Worm (Caenorhabditis elegans) whole organism, young adult: ENCODE measurements around the gene C33A12.3.

Experiments used
- B0336.3 ChIP-seq: fragments of 200-800 bp; sonication (Bioruptor generic); IDR thresholded peaks from 2 replicates; pipeline ENCODE4 v1.3.6; 2022; ENCODE audit warnings: missing genetic modification characterization, missing compliant biosample characterization
- F23B12.7 ChIP-seq: sonication (generic microtip); optimal IDR thresholded peaks from 2 replicates; lab custom pipeline; 2017; ENCODE audit warnings: missing genetic modification characterization, mild to moderate bottlenecking, missing compliant biosample characterization, antibody characterized with exemption, moderate library complexity; ENCODE audit not compliant: insufficient read depth
- F33H1.4 ChIP-seq: fragments of 200-800 bp; sonication (Bioruptor generic); IDR thresholded peaks from 2 replicates; pipeline ENCODE4 v1.3.6; 2022; ENCODE audit warnings: missing genetic modification reagents, missing genetic modification characterization, missing compliant biosample characterization
- F57C9.4 ChIP-seq: sonication (generic microtip); optimal IDR thresholded peaks from 2 replicates; lab custom pipeline; 2017; ENCODE audit warnings: mild to moderate bottlenecking, missing genetic modification characterization, missing compliant biosample characterization
- T07F8.4 ChIP-seq: sonication (generic microtip); optimal IDR thresholded peaks from 2 replicates; lab custom pipeline; 2016; ENCODE audit warnings: mild to moderate bottlenecking, missing genetic modification characterization, moderate library complexity, missing compliant biosample characterization
- Y79H2A.3 ChIP-seq: fragments of 200-800 bp; sonication (Bioruptor generic); conservative IDR thresholded peaks from 2 replicates; pipeline ENCODE4 v1.3.6; 2022; ENCODE audit warnings: missing genetic modification reagents, missing genetic modification characterization, missing compliant biosample characterization
- ZK185.1 ChIP-seq: sonication (generic microtip); optimal IDR thresholded peaks from 2 replicates; lab custom pipeline; 2016; ENCODE audit warnings: mild to moderate bottlenecking, missing genetic modification characterization, missing compliant biosample characterization; ENCODE audit not compliant: poor library complexity, severe bottlenecking
- akir-1 ChIP-seq: fragments of 200-800 bp; sonication (Bioruptor generic); optimal IDR thresholded peaks from 2 replicates; lab custom pipeline; 2018; ENCODE audit warnings: mild to moderate bottlenecking, missing genetic modification characterization, moderate library complexity, missing compliant biosample characterization
- atf-7 ChIP-seq: sonication (generic microtip); optimal IDR thresholded peaks from 2 replicates; lab custom pipeline; 2017; ENCODE audit warnings: mild to moderate bottlenecking, missing genetic modification characterization, missing compliant biosample characterization
- athp-1 ChIP-seq: sonication (generic microtip); optimal IDR thresholded peaks from 2 replicates; lab custom pipeline; 2017; ENCODE audit warnings: mild to moderate bottlenecking, missing genetic modification characterization, missing compliant biosample characterization
- attf-5 ChIP-seq: fragments of 200-800 bp; sonication (Bioruptor generic); optimal IDR thresholded peaks from 2 replicates; lab custom pipeline; 2018; ENCODE audit warnings: mild to moderate bottlenecking, missing genetic modification characterization, missing compliant biosample characterization
- attf-6 ChIP-seq: fragments of 200-800 bp; sonication (Bioruptor generic); IDR thresholded peaks from 2 replicates; pipeline ENCODE4 v1.3.6; 2022; ENCODE audit warnings: missing genetic modification reagents, missing genetic modification characterization, missing compliant biosample characterization
- cebp-1 ChIP-seq, 2 experiments: fragments of 200-800 bp in 1 of 2; sonication (Bioruptor generic) in 1 of 2; sonication (generic microtip) in 1 of 2; IDR thresholded peaks in 1 of 2; optimal IDR thresholded peaks in 1 of 2; 2 replicates each; pipeline versions ENCODE4 v1.3.6 to Lab custom; 2017 to 2022; ENCODE audit warnings: missing compliant biosample characterization in 2 of 2, missing genetic modification characterization in 2 of 2, mild to moderate bottlenecking in 1 of 2, missing genetic modification reagents in 1 of 2, moderate library complexity in 1 of 2
- cebp-2 ChIP-seq: fragments of 200-800 bp; sonication (Bioruptor generic); IDR thresholded peaks from 2 replicates; pipeline ENCODE4 v1.3.6; 2022; ENCODE audit warnings: missing genetic modification characterization, missing compliant biosample characterization
- ceh-58 ChIP-seq: fragments of 200-800 bp; sonication (Bioruptor generic); IDR thresholded peaks from 2 replicates; pipeline ENCODE4 v1.3.6; 2022; ENCODE audit warnings: missing genetic modification characterization, missing compliant biosample characterization
- ceh-91 ChIP-seq: fragments of 200-800 bp; sonication (Bioruptor generic); IDR thresholded peaks from 2 replicates; pipeline ENCODE4 v1.3.6; 2022; ENCODE audit warnings: missing genetic modification reagents, missing genetic modification characterization, missing compliant biosample characterization
- dox-1 ChIP-seq: fragments of 200-800 bp; sonication (Bioruptor generic); IDR thresholded peaks from 2 replicates; pipeline ENCODE4 v1.3.6; 2022; ENCODE audit warnings: missing genetic modification reagents, missing genetic modification characterization, missing compliant biosample characterization
- dpff-1 ChIP-seq: sonication (generic microtip); optimal IDR thresholded peaks from 2 replicates; lab custom pipeline; 2017; ENCODE audit warnings: mild to moderate bottlenecking, missing genetic modification characterization, missing compliant biosample characterization
- dpl-1 ChIP-seq: fragments of 150-350 bp; optimal IDR thresholded peaks from 2 replicates; lab custom pipeline; 2014; ENCODE audit warnings: missing biosample characterization, missing genetic modification reagents, missing genetic modification characterization
- egrh-3 ChIP-seq: fragments of 200-800 bp; sonication (Bioruptor generic); IDR thresholded peaks from 2 replicates; pipeline ENCODE4 v1.3.6; 2022; ENCODE audit warnings: missing genetic modification reagents, missing genetic modification characterization, missing compliant biosample characterization
- ekl-4 ChIP-seq: fragments of 200-800 bp; sonication (Bioruptor generic); IDR thresholded peaks from 2 replicates; pipeline ENCODE4 v1.3.6; 2022; ENCODE audit warnings: missing genetic modification reagents, missing genetic modification characterization, missing compliant biosample characterization
- hlh-12 ChIP-seq: sonication (generic microtip); optimal IDR thresholded peaks from 2 replicates; lab custom pipeline; 2016; ENCODE audit warnings: missing genetic modification characterization, missing compliant biosample characterization
- hmg-1.2 ChIP-seq: fragments of 200-800 bp; sonication (Bioruptor generic); IDR thresholded peaks from 2 replicates; pipeline ENCODE4 v1.3.6; 2022; ENCODE audit warnings: missing genetic modification reagents, missing genetic modification characterization, missing compliant biosample characterization
- hrde-1 ChIP-seq: sonication (generic microtip); optimal IDR thresholded peaks from 2 replicates; lab custom pipeline; 2016; ENCODE audit warnings: missing genetic modification characterization, mild to moderate bottlenecking, missing compliant biosample characterization, moderate library complexity, missing genotype, missing genetic modification reagents, borderline replicate concordance
- lsl-1 ChIP-seq: fragments of 200-800 bp; sonication (Bioruptor generic); optimal IDR thresholded peaks from 2 replicates; lab custom pipeline; 2018; ENCODE audit warnings: mild to moderate bottlenecking, missing genetic modification characterization, moderate library complexity, missing compliant biosample characterization
- madf-10 ChIP-seq: sonication (generic microtip); optimal IDR thresholded peaks from 2 replicates; lab custom pipeline; 2016; ENCODE audit warnings: mild to moderate bottlenecking, missing genetic modification characterization, missing compliant biosample characterization
- madf-3 ChIP-seq: fragments of 200-800 bp; sonication (Bioruptor generic); IDR thresholded peaks from 2 replicates; pipeline ENCODE4 v1.3.6; 2022; ENCODE audit warnings: missing genetic modification reagents, missing genetic modification characterization, missing compliant biosample characterization
- madf-8 ChIP-seq: fragments of 200-800 bp; sonication (Bioruptor generic); conservative IDR thresholded peaks from 2 replicates; pipeline ENCODE4 v1.3.6; 2022; ENCODE audit warnings: missing genetic modification reagents, missing genetic modification characterization, missing compliant biosample characterization
- mel-28 ChIP-seq: sonication (generic microtip); optimal IDR thresholded peaks from 2 replicates; lab custom pipeline; 2016; ENCODE audit warnings: borderline replicate concordance, mild to moderate bottlenecking, missing genetic modification characterization, missing compliant biosample characterization
- pbrm-1 ChIP-seq: fragments of 200-800 bp; sonication (Bioruptor generic); IDR thresholded peaks from 2 replicates; pipeline ENCODE4 v1.3.6; 2022; ENCODE audit warnings: missing genetic modification reagents, missing genetic modification characterization, missing compliant biosample characterization
- rcor-1 ChIP-seq: fragments of 200-800 bp; sonication (Bioruptor generic); IDR thresholded peaks from 2 replicates; pipeline ENCODE4 v1.3.6; 2022; ENCODE audit warnings: missing genetic modification reagents, missing genetic modification characterization, missing compliant biosample characterization
- sdz-38 ChIP-seq: sonication (generic microtip); optimal IDR thresholded peaks from 2 replicates; lab custom pipeline; 2016; ENCODE audit warnings: missing genotype, missing genetic modification characterization, missing compliant biosample characterization
- sea-2 ChIP-seq: fragments of 200-800 bp; sonication (Bioruptor generic); IDR thresholded peaks from 2 replicates; pipeline ENCODE4 v1.3.6; 2022; ENCODE audit warnings: missing genetic modification characterization, missing compliant biosample characterization
- snpc-1.1 ChIP-seq: sonication (generic microtip); optimal IDR thresholded peaks from 2 replicates; lab custom pipeline; 2017; ENCODE audit warnings: missing genetic modification characterization, mild to moderate bottlenecking, missing compliant biosample characterization, antibody characterized with exemption, moderate library complexity, missing genotype, missing genetic modification reagents; ENCODE audit not compliant: insufficient read depth
- snpc-1.3 ChIP-seq: sonication (generic microtip); optimal IDR thresholded peaks from 2 replicates; lab custom pipeline; 2017; ENCODE audit warnings: missing genetic modification characterization, mild to moderate bottlenecking, missing compliant biosample characterization, antibody characterized with exemption, moderate library complexity, missing genotype, missing genetic modification reagents; ENCODE audit not compliant: insufficient read depth
- snpc-3.4 ChIP-seq: sonication (generic microtip); optimal IDR thresholded peaks from 2 replicates; lab custom pipeline; 2017; ENCODE audit warnings: missing genetic modification characterization, mild to moderate bottlenecking, missing compliant biosample characterization, antibody characterized with exemption, moderate library complexity, missing genotype, missing genetic modification reagents
- snpc-4 ChIP-seq, 5 experiments: fragments of 150-350 bp in 1 of 5; sonication (generic microtip) in 4 of 5; optimal IDR thresholded peaks; 2 replicates each; lab custom pipeline; 2014 to 2018; ENCODE audit warnings: missing genetic modification characterization in 5 of 5, missing biosample characterization in 3 of 5, antibody characterized with exemption in 2 of 5, mild to moderate bottlenecking in 2 of 5, missing compliant biosample characterization in 2 of 5, missing genotype in 2 of 5, moderate library complexity in 2 of 5, missing genetic modification reagents in 1 of 5
- sptf-2 ChIP-seq: fragments of 200-800 bp; sonication (Bioruptor generic); optimal IDR thresholded peaks from 2 replicates; lab custom pipeline; 2018; ENCODE audit warnings: mild to moderate bottlenecking, missing genetic modification characterization, missing compliant biosample characterization
- tbp1 ChIP-seq: fragments of 200-800 bp; sonication (Bioruptor generic); optimal IDR thresholded peaks from 2 replicates; lab custom pipeline; 2018; ENCODE audit warnings: mild to moderate bottlenecking, missing genetic modification characterization, missing compliant biosample characterization
- tbx-9 ChIP-seq: sonication (generic microtip); optimal IDR thresholded peaks from 2 replicates; lab custom pipeline; 2016; ENCODE audit warnings: borderline replicate concordance, missing genetic modification characterization, inconsistent platforms, missing compliant biosample characterization
- unc-62 ChIP-seq: fragments of 150-350 bp; optimal IDR thresholded peaks from 2 replicates; lab custom pipeline; 2014; ENCODE audit warnings: missing biosample characterization, missing genetic modification reagents, missing genetic modification characterization
- ztf-28 ChIP-seq: fragments of 200-800 bp; sonication (Bioruptor generic); IDR thresholded peaks from 2 replicates; pipeline ENCODE4 v1.3.6; 2022; ENCODE audit warnings: missing genetic modification reagents, missing genetic modification characterization, missing compliant biosample characterization

C33A12.3 gene

DNA sequence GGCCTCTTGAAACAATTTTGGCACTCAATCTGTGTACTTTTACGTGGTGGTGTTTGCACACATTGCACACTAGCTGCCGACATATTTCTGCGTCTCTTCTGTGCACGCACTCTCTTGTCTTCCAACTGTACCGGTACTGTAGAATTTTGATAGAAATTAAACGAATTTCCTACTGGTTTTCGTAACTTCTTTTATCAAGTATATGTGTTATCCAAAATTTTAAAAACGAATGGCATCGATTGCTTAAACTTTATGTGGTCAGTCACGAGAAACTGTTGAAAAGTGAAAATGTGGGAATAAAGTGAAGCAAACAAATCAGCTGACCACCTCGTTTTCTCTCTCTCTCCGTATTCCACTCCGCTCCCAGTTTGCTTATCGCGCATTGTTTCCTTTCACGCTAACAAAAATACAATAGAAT is 567 bp upstream of the C33A12.3 start (continued):
- TF ChIP-seq rcor-1 (GFP tag; lab: Robert Waterston, UW) (peak; percentile 44; the same call in 1 of the 2 replicates), hmg-1.2 (GFP tag; lab: Robert Waterston, UW) (peak; percentile 95), snpc-1.1 (tag; lab: Kevin White, UChicago) (peak; percentile 86), akir-1 (GFP tag; lab: Kevin White, UChicago) (no peak)

DNA sequence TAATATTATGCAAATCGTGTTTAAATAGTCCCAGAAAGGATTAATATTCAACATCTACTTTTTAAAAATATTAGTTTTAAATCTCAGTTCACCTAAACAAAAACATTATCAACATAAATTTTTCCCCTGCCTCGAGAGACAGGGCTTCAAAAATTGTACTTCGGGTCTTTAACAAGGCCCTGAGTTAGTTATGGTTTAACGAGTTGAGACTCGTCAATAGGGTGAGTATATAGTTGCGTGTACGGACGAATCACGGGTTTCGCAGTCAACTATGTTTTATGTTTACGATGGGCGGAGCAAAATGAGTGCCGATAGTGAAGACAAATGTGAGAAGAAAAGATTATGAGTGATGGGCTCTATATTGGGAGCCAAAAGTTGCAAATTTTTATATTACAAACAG is 1.2 kb downstream of the C33A12.3 start:
- TF ChIP-seq snpc-1.1 (tag; lab: Kevin White, UChicago) (peak; percentile 96), F23B12.7 (tag; lab: Kevin White, UChicago) (peak; percentile 3), lsl-1 (GFP tag; lab: Kevin White, UChicago) (peak; percentile 21), dox-1 (GFP tag; lab: Robert Waterston, UW) (0 out of 2 replicates have a peak, but pooled peaks have one; percentile 10), pbrm-1 (GFP tag; lab: Robert Waterston, UW) (peak; percentile 4; the same call in 1 of the 2 replicates), snpc-4 (GFP tag; optimal IDR thresholded peaks at IDR 0.05; lab: Kevin White, UChicago) (peak; percentile 87), snpc-4 (tag; optimal IDR thresholded peaks at IDR 0.05; lab: Kevin White, UChicago) (peak in 3 of 4 experiments; percentile 93 to 97 (median 96)), snpc-3.4 (peak; percentile 93), attf-6 (no peak), hrde-1 (no peak), attf-5 (GFP tag; lab: Kevin White, UChicago) (no peak), F33H1.4 (no peak), B0336.3 (peak; percentile 53; the same call in 1 of the 2 replicates), tbp1 (GFP tag; lab: Kevin White, UChicago) (peak; percentile 47), snpc-1.3 (tag; lab: Kevin White, UChicago) (peak; percentile 19), madf-8 (GFP tag; lab: Robert Waterston, UW) (0 out of 2 replicates have a peak, but pooled peaks have one; percentile 3)

DNA sequence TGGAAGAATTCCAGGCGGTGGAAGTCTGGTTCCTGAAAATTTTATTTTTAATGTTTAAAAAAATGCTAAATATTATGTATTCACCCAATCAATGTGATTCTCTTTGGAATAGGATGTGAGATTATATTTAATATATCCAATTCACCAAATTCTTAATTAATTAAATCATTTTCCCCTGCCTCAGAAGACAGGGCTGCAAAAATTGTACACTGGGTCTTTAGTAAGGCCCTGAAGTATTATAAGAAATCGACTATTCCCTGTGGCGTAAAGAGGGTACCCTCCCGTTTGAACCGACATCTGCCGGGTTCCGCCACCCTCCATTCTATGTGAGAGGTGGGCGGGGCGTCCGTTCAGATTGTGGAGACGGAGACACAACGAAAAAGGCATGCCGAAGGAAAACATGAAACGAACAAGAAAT is 1.6 kb downstream of the C33A12.3 start:
- no peak for TF ChIP-seq athp-1 (tag; lab: Kevin White, UChicago)
- TF ChIP-seq sptf-2 (GFP tag; lab: Kevin White, UChicago): no peak
- TF ChIP-seq sea-2 (GFP tag; lab: Robert Waterston, UW): no peak
- TF ChIP-seq ztf-28 (GFP tag; lab: Robert Waterston, UW): no peak
- TF ChIP-seq attf-5 (GFP tag; lab: Kevin White, UChicago): peak; percentile 47
- TF ChIP-seq snpc-3.4: peak; percentile 11
- no peak for TF ChIP-seq mel-28 (tag; lab: Kevin White, UChicago)
- peak; percentile 62; the same call in 1 of the 2 replicates for TF ChIP-seq madf-3 (GFP tag; lab: Robert Waterston, UW)
- TF ChIP-seq ceh-58 (GFP tag; lab: Robert Waterston, UW): no peak
- no peak for TF ChIP-seq ceh-91 (GFP tag; lab: Robert Waterston, UW)
- TF ChIP-seq atf-7 (tag; lab: Kevin White, UChicago): peak; percentile 56
- peak; percentile 55 for TF ChIP-seq hrde-1
- peak; percentile 89 for TF ChIP-seq hmg-1.2 (GFP tag; lab: Robert Waterston, UW)
- TF ChIP-seq madf-8 (GFP tag; lab: Robert Waterston, UW): no peak
- TF ChIP-seq dpff-1 (tag; lab: Kevin White, UChicago): no peak
- TF ChIP-seq hlh-12 (tag; lab: Kevin White, UChicago): no peak
- no peak for TF ChIP-seq sdz-38 (tag; lab: Kevin White, UChicago)
- no peak for TF ChIP-seq egrh-3
- TF ChIP-seq cebp-1 (GFP tag; IDR thresholded peaks at IDR 0.05; lab: Robert Waterston, UW): no peak
- peak; percentile 62 for TF ChIP-seq cebp-1 (tag; optimal IDR thresholded peaks at IDR 0.05; lab: Kevin White, UChicago)
- no peak for TF ChIP-seq dpl-1
- TF ChIP-seq T07F8.4: no peak
- peak; percentile 42 for TF ChIP-seq madf-10 (tag; lab: Kevin White, UChicago)
- no peak for TF ChIP-seq tbx-9 (tag; lab: Kevin White, UChicago)
- TF ChIP-seq Y79H2A.3 (GFP tag; lab: Robert Waterston, UW): no peak
- no peak for TF ChIP-seq unc-62 (GFP tag; lab: Kevin White, UChicago)
- TF ChIP-seq cebp-2: peak; percentile 12; the same call in 1 of the 2 replicates
- TF ChIP-seq ZK185.1 (tag; lab: Kevin White, UChicago): peak; percentile 54
- TF ChIP-seq F57C9.4: no peak
- TF ChIP-seq ekl-4 (GFP tag; lab: Robert Waterston, UW): peak; percentile 56; the same call in 1 of the 2 replicates
- TF ChIP-seq F23B12.7 (tag; lab: Kevin White, UChicago): peak; percentile 17
